Worm (Caenorhabditis elegans): ENCODE results near the gene mfn-1.

ce11 chrII:11472542-11472941, 726 bp upstream of the mfn-1 start:
- no peak for TF ChIP-seq rbr-2 (tag; optimal IDR thresholded peaks at IDR 0.05)
- no peak for TF ChIP-seq ztf-11 (tag; optimal IDR thresholded peaks at IDR 0.05)
- TF ChIP-seq nhr-6 (tag; optimal IDR thresholded peaks at IDR 0.05) = no peak
- TF ChIP-seq vab-7 (GFP tag; IDR thresholded peaks at IDR 0.05) = no peak
